Worm (Caenorhabditis elegans): ENCODE measurements around the gene Y41C4A.12.

DNA sequence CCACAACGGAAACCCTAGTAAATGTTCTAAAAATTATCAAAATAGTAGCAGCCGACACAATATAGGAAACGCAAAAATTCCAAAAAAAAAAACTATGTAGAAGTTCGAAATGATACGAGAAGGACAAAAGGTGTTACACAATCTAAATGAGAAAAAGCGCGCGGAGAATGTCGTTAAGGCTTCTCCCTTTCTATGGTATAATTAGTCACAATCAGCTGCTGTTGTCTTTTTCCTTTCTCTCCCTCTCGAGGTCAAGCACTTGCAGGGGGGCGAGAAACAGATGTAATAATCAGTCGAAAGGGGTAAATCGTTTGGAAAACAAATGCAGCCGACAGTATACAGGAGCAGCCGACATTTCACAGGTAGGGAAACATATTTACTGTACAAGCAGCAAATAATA lies 5.0 kb upstream of the Y41C4A.12 start:
- TF ChIP-seq Y53G8AR.9 (GFP tag; conservative IDR thresholded peaks at IDR 0.05) (no peak), unc-130 (GFP tag; optimal IDR thresholded peaks at IDR 0.05) (no peak), madf-3 (GFP tag; IDR thresholded peaks at IDR 0.05) (no peak), mcd-1 (GFP tag; IDR thresholded peaks at IDR 0.05) (no peak), hmg-1.2 (GFP tag; IDR thresholded peaks at IDR 0.05) (no peak), ets-4 (GFP tag; optimal IDR thresholded peaks at IDR 0.05) (no peak), ZK185.1 (tag; optimal IDR thresholded peaks at IDR 0.05; ENCODE audit: poor library complexity, severe bottlenecking) (no peak), ceh-27 (GFP tag; optimal IDR thresholded peaks at IDR 0.05) (no peak)

Data from whole organism, young adult.